Worm (Caenorhabditis elegans) whole organism, L3 larva: ENCODE data around the gene F33G12.7.

Experiments used
- ZK546.5 ChIP-seq: sonication (generic microtip); optimal IDR thresholded peaks from 2 replicates; lab custom pipeline; 2017; ENCODE audit warnings: missing biosample characterization, missing genetic modification characterization
- ama-1 ChIP-seq: fragments of 150-350 bp; optimal IDR thresholded peaks from 2 replicates; lab custom pipeline; 2018
- ceh-16 ChIP-seq: sonication (generic microtip); optimal IDR thresholded peaks from 2 replicates; lab custom pipeline; 2017; ENCODE audit warnings: missing biosample characterization, missing genetic modification characterization
- ceh-28 ChIP-seq: fragments of 150-350 bp; optimal IDR thresholded peaks from 2 replicates; lab custom pipeline; 2014; ENCODE audit warnings: missing biosample characterization, missing genetic modification reagents, missing genetic modification characterization
- ceh-82 ChIP-seq: fragments of 150-350 bp; optimal IDR thresholded peaks from 2 replicates; lab custom pipeline; 2014; ENCODE audit warnings: missing biosample characterization, missing genetic modification characterization
- egl-5 ChIP-seq: fragments of 150-350 bp; optimal IDR thresholded peaks from 2 replicates; lab custom pipeline; 2017; ENCODE audit warnings: missing biosample characterization, missing genetic modification reagents, missing genetic modification characterization, inconsistent platforms
- elt-1 ChIP-seq: fragments of 150-350 bp; optimal IDR thresholded peaks from 2 replicates; lab custom pipeline; 2014; ENCODE audit warnings: missing biosample characterization, missing genetic modification characterization
- elt-2 ChIP-seq: sonication (generic microtip); optimal IDR thresholded peaks from 2 replicates; lab custom pipeline; 2016; ENCODE audit warnings: missing genetic modification reagents, mild to moderate bottlenecking, missing genetic modification characterization, missing compliant biosample characterization
- elt-3 ChIP-seq, 3 experiments: fragments of 150-350 bp in 1 of 3; sonication (generic microtip) in 2 of 3; optimal IDR thresholded peaks; 2 replicates in 2 of 3; 4 replicates in 1 of 3; lab custom pipeline; 2014 to 2017; ENCODE audit warnings: missing biosample characterization in 3 of 3, missing genetic modification characterization in 3 of 3
- eor-1 ChIP-seq, 2 experiments: fragments of 150-350 bp; optimal IDR thresholded peaks; 2 replicates each; lab custom pipeline; 2014 to 2018; ENCODE audit warnings: missing biosample characterization in 2 of 2, missing genetic modification characterization in 2 of 2
- fkh-2 ChIP-seq: fragments of 150-350 bp; optimal IDR thresholded peaks from 2 replicates; lab custom pipeline; 2014; ENCODE audit warnings: missing biosample characterization, missing genetic modification reagents, missing genetic modification characterization
- fos-1 ChIP-seq: fragments of 150-350 bp; optimal IDR thresholded peaks from 2 replicates; lab custom pipeline; 2014; ENCODE audit warnings: missing biosample characterization, missing genetic modification characterization
- hmg-11 ChIP-seq: sonication (generic microtip); optimal IDR thresholded peaks from 2 replicates; lab custom pipeline; 2016; ENCODE audit warnings: missing genetic modification characterization, missing compliant biosample characterization
- jun-1 ChIP-seq: fragments of 150-350 bp; optimal IDR thresholded peaks from 2 replicates; lab custom pipeline; 2014; ENCODE audit warnings: missing biosample characterization, missing genetic modification reagents, missing genetic modification characterization
- lin-15B ChIP-seq: fragments of 150-350 bp; optimal IDR thresholded peaks from 2 replicates; lab custom pipeline; 2014; ENCODE audit warnings: missing biosample characterization, missing genetic modification characterization
- lin-39 ChIP-seq: fragments of 150-350 bp; optimal IDR thresholded peaks from 2 replicates; lab custom pipeline; 2018; ENCODE audit warnings: missing biosample characterization, missing genetic modification reagents, missing genetic modification characterization
- lsy-12 ChIP-seq: sonication (generic microtip); optimal IDR thresholded peaks from 2 replicates; lab custom pipeline; 2016; ENCODE audit warnings: mild to moderate bottlenecking, missing genetic modification characterization, missing compliant biosample characterization
- mml-1 ChIP-seq: fragments of 150-350 bp; sonication (generic microtip); optimal IDR thresholded peaks from 3 replicates; lab custom pipeline; 2014; ENCODE audit warnings: missing biosample characterization, missing genetic modification characterization
- nfya-1 ChIP-seq: sonication (generic microtip); optimal IDR thresholded peaks from 2 replicates; lab custom pipeline; 2017; ENCODE audit warnings: missing genetic modification characterization, mild to moderate bottlenecking, missing compliant biosample characterization, antibody characterized with exemption, moderate library complexity; ENCODE audit not compliant: insufficient read depth
- nhr-11 ChIP-seq: fragments of 150-350 bp; optimal IDR thresholded peaks from 2 replicates; lab custom pipeline; 2014; ENCODE audit warnings: missing biosample characterization, missing genetic modification characterization
- nhr-12 ChIP-seq: fragments of 150-350 bp; optimal IDR thresholded peaks from 2 replicates; lab custom pipeline; 2014; ENCODE audit warnings: missing biosample characterization, missing genetic modification characterization
- nhr-23 ChIP-seq: fragments of 150-350 bp; optimal IDR thresholded peaks from 2 replicates; lab custom pipeline; 2014; ENCODE audit warnings: missing biosample characterization, missing genetic modification reagents, missing genetic modification characterization
- nhr-237 ChIP-seq: fragments of 150-350 bp; optimal IDR thresholded peaks from 2 replicates; lab custom pipeline; 2014; ENCODE audit warnings: missing biosample characterization, missing genetic modification characterization
- nhr-25 ChIP-seq: sonication (generic microtip); optimal IDR thresholded peaks from 2 replicates; lab custom pipeline; 2017; ENCODE audit warnings: missing biosample characterization, missing genetic modification characterization
- nhr-43 ChIP-seq: sonication (generic microtip); optimal IDR thresholded peaks from 2 replicates; lab custom pipeline; 2016; ENCODE audit warnings: mild to moderate bottlenecking, missing genetic modification characterization, missing compliant biosample characterization; ENCODE audit not compliant: poor library complexity, severe bottlenecking
- nhr-67 ChIP-seq: fragments of 150-350 bp; optimal IDR thresholded peaks from 2 replicates; lab custom pipeline; 2014; ENCODE audit warnings: missing biosample characterization, missing genetic modification characterization
- pha-4 ChIP-seq: fragments of 150-350 bp; optimal IDR thresholded peaks from 2 replicates; lab custom pipeline; 2014; ENCODE audit warnings: missing biosample characterization, missing genetic modification reagents, missing genetic modification characterization
- pqm-1 ChIP-seq: fragments of 150-350 bp; optimal IDR thresholded peaks from 2 replicates; lab custom pipeline; 2017; ENCODE audit warnings: missing biosample characterization, missing genetic modification characterization, inconsistent platforms
- snpc-4 ChIP-seq: fragments of 150-350 bp; optimal IDR thresholded peaks from 2 replicates; lab custom pipeline; 2014; ENCODE audit warnings: missing biosample characterization, missing genetic modification characterization
- tbx-2 ChIP-seq: sonication (generic microtip); optimal IDR thresholded peaks from 2 replicates; lab custom pipeline; 2016; ENCODE audit warnings: mild to moderate bottlenecking, missing genetic modification characterization, missing compliant biosample characterization
- unc-39 ChIP-seq: sonication (generic microtip); optimal IDR thresholded peaks from 4 replicates; lab custom pipeline; 2017; ENCODE audit warnings: missing biosample characterization, missing genetic modification characterization
- zag-1 ChIP-seq: fragments of 150-350 bp; optimal IDR thresholded peaks from 2 replicates; lab custom pipeline; 2014; ENCODE audit warnings: missing biosample characterization, missing genetic modification characterization
- ztf-11 ChIP-seq: fragments of 150-350 bp; optimal IDR thresholded peaks from 2 replicates; lab custom pipeline; 2014; ENCODE audit warnings: missing biosample characterization, missing genetic modification characterization
- ztf-4 ChIP-seq: fragments of 150-350 bp; optimal IDR thresholded peaks from 2 replicates; lab custom pipeline; 2014; ENCODE audit warnings: missing biosample characterization, missing genetic modification characterization

F33G12.7 gene

ce11 chrII:5061794-5062368 is 21.4 kb upstream of the F33G12.7 start, which contains the start of gene smc-5 (continued):
- no peak for TF ChIP-seq ZK546.5 (tag; lab: Kevin White, UChicago)

ce11 chrII:5060719-5061118 is 20.2 kb upstream of the F33G12.7 start, which contains the start of gene pho-12:
Gene pho-12 (minus strand): TSS chrII:5060819.
- TF ChIP-seq ZK546.5 (tag; lab: Kevin White, UChicago) (no peak), fkh-2 (tag; lab: Kevin White, UChicago) (no peak), ceh-16 (tag; lab: Kevin White, UChicago) (no peak), nhr-67 (tag; lab: Kevin White, UChicago) (no peak), elt-3 (tag; optimal IDR thresholded peaks at IDR 0.05; lab: Kevin White, UChicago) (no peak), snpc-4 (no peak), ztf-4 (tag; lab: Kevin White, UChicago) (no peak), ztf-11 (tag; lab: Kevin White, UChicago) (no peak), pha-4 (tag; lab: Kevin White, UChicago) (no peak), ceh-82 (tag; lab: Kevin White, UChicago) (no peak), nhr-12 (tag; lab: Kevin White, UChicago) (no peak), tbx-2 (tag; lab: Kevin White, UChicago) (no peak), elt-2 (tag; lab: Kevin White, UChicago) (no peak), mml-1 (tag; lab: Kevin White, UChicago) (no peak), nhr-11 (tag; lab: Kevin White, UChicago) (no peak), elt-1 (tag; lab: Kevin White, UChicago) (no peak), eor-1 (tag; optimal IDR thresholded peaks at IDR 0.05; lab: Kevin White, UChicago) (no peak)

ce11 chrII:5058036-5058435 is 17.6 kb upstream of the F33G12.7 start, which contains the start of gene C27A2.12:
Gene C27A2.12 (minus strand): TSS chrII:5058136.
- TF ChIP-seq elt-1 (tag; lab: Kevin White, UChicago) (no peak), ceh-28 (tag; lab: Kevin White, UChicago) (no peak), lin-39 (no peak)

ce11 chrII:5057315-5057714 is 16.8 kb upstream of the F33G12.7 start:
- TF ChIP-seq nhr-23 (tag; lab: Kevin White, UChicago) (peak; percentile 46), lsy-12 (tag; lab: Kevin White, UChicago) (peak; percentile 71), ama-1 (lab: Kevin White, UChicago) (no peak), snpc-4 (peak; percentile 99), elt-2 (tag; lab: Kevin White, UChicago) (peak; percentile 90), nhr-237 (tag; lab: Kevin White, UChicago) (no peak), hmg-11 (tag; lab: Kevin White, UChicago) (peak; percentile 67), lin-15B (tag; lab: Kevin White, UChicago) (peak; percentile 37), nfya-1 (tag; lab: Kevin White, UChicago) (peak; percentile 43), zag-1 (tag; lab: Kevin White, UChicago) (no peak), eor-1 (tag; optimal IDR thresholded peaks at IDR 0.05; lab: Kevin White, UChicago) (no peak), lin-39 (peak; percentile 21), pqm-1 (tag; lab: Kevin White, UChicago) (peak; percentile 9), pha-4 (tag; lab: Kevin White, UChicago) (peak; percentile 73), nhr-43 (tag; lab: Kevin White, UChicago) (peak; percentile 84), egl-5 (peak; percentile 61), nhr-25 (tag; lab: Kevin White, UChicago) (peak; percentile 79), tbx-2 (tag; lab: Kevin White, UChicago) (peak; percentile 51), jun-1 (tag; lab: Kevin White, UChicago) (peak; percentile 9)

ce11 chrII:5056254-5056653 is 15.8 kb upstream of the F33G12.7 start:
- TF ChIP-seq tbx-2 (tag; lab: Kevin White, UChicago) (no peak), nhr-12 (tag; lab: Kevin White, UChicago) (no peak), nhr-11 (tag; lab: Kevin White, UChicago) (no peak), unc-39 (no peak), jun-1 (tag; lab: Kevin White, UChicago) (no peak), nhr-23 (tag; lab: Kevin White, UChicago) (no peak), fos-1 (tag; lab: Kevin White, UChicago) (no peak), elt-2 (tag; lab: Kevin White, UChicago) (peak; percentile 2)
